Worm (Caenorhabditis elegans): ENCODE results near the gene tag-314.
A peak's percentile ranks its signal among the peaks of the same experiment; 100 is the strongest.

tag-314 gene

ce11 chrV:10466607-10467092 is 38.1 kb upstream of the tag-314 start (continued):
- TF ChIP-seq ceh-90 (tag; optimal IDR thresholded peaks at IDR 0.05) (peak; percentile 9), tlp-1 (tag; optimal IDR thresholded peaks at IDR 0.05) (no peak), ceh-63 (GFP tag; optimal IDR thresholded peaks at IDR 0.05) (no peak), mdl-1 (tag; optimal IDR thresholded peaks at IDR 0.05) (peak; percentile 90 to 99), ets-5 (GFP tag; IDR thresholded peaks at IDR 0.05) (no peak), egl-13 (tag; optimal IDR thresholded peaks at IDR 0.05) (peak; percentile 93), aly-2 (tag; optimal IDR thresholded peaks at IDR 0.05) (peak; percentile 78), lin-14 (GFP tag; optimal IDR thresholded peaks at IDR 0.05) (peak; percentile 100), snu-23 (GFP tag; optimal IDR thresholded peaks at IDR 0.05) (peak; percentile 98), pag-3 (tag; optimal IDR thresholded peaks at IDR 0.05; ENCODE audit: borderline replicate concordance, insufficient read depth) (no peak), ceh-88 (GFP tag; IDR thresholded peaks at IDR 0.05) (peak; percentile 72; the same call in 1 of the 2 replicates), hpl-2 (GFP tag; optimal IDR thresholded peaks at IDR 0.05) (peak; percentile 44), irx-1 (tag; optimal IDR thresholded peaks at IDR 0.05) (peak; percentile 84), C04F5.9 (tag; optimal IDR thresholded peaks at IDR 0.05) (peak; percentile 50), ztf-4 (tag; optimal IDR thresholded peaks at IDR 0.05) (peak; percentile 96), pax-3 (tag; optimal IDR thresholded peaks at IDR 0.05) (peak; percentile 90), unc-98 (GFP tag; IDR thresholded peaks at IDR 0.05) (no peak; the same call in 1 of the 2 replicates), ceh-82 (tag; optimal IDR thresholded peaks at IDR 0.05) (peak; percentile 93 to 95 (median 94)), fkh-8 (tag; optimal IDR thresholded peaks at IDR 0.05) (peak; percentile 99), dpl-1 (GFP tag; optimal IDR thresholded peaks at IDR 0.05) (peak; percentile 62 to 71 (median 64)), sox-4 (tag; optimal IDR thresholded peaks at IDR 0.05) (peak; percentile 80), ama-1 (optimal IDR thresholded peaks at IDR 0.05) (peak; percentile 76), grh-1 (GFP tag; IDR thresholded peaks at IDR 0.05) (peak; percentile 74), zag-1 (tag; optimal IDR thresholded peaks at IDR 0.05) (peak; percentile 93), mab-9 (GFP tag; IDR thresholded peaks at IDR 0.05) (peak; percentile 80), hlh-17 (GFP tag; optimal IDR thresholded peaks at IDR 0.05; ENCODE audit: borderline replicate concordance) (no peak), pqm-1 (tag; optimal IDR thresholded peaks at IDR 0.05) (peak; percentile 38), egl-27 (tag; optimal IDR thresholded peaks at IDR 0.05) (peak; percentile 92 to 99), xbp-1 (tag; optimal IDR thresholded peaks at IDR 0.05) (peak; percentile 86), snpc-4 (tag; optimal IDR thresholded peaks at IDR 0.05) (peak; percentile 60), unc-130 (tag; optimal IDR thresholded peaks at IDR 0.05) (peak; percentile 74), ceh-8 (GFP tag; optimal IDR thresholded peaks at IDR 0.05) (peak; percentile 77)

ce11 chrV:10465478-10465877 is 37.0 kb upstream of the tag-314 start:
- TF ChIP-seq fkh-10 (GFP tag; optimal IDR thresholded peaks at IDR 0.05) (no peak), elt-2 (tag; optimal IDR thresholded peaks at IDR 0.05) (no peak), ceh-82 (tag; optimal IDR thresholded peaks at IDR 0.05) (no peak), jun-1 (tag; optimal IDR thresholded peaks at IDR 0.05) (no peak), ceh-8 (GFP tag; optimal IDR thresholded peaks at IDR 0.05) (peak; percentile 90), sup-37 (GFP tag; optimal IDR thresholded peaks at IDR 0.05) (no peak), skn-1 (tag; optimal IDR thresholded peaks at IDR 0.05) (no peak), fkh-4 (tag; optimal IDR thresholded peaks at IDR 0.05; ENCODE audit: borderline replicate concordance) (no peak), C34B4.2 (tag; optimal IDR thresholded peaks at IDR 0.05) (no peak), vab-15 (tag; optimal IDR thresholded peaks at IDR 0.05) (no peak), efl-1 (optimal IDR thresholded peaks at IDR 0.05) (no peak), efl-1 (GFP tag; optimal IDR thresholded peaks at IDR 0.05 in 1 of 2) (peak in 1 of 2 experiments; percentile 7), hlh-17 (GFP tag; optimal IDR thresholded peaks at IDR 0.05; ENCODE audit: borderline replicate concordance) (no peak), nhr-237 (tag; optimal IDR thresholded peaks at IDR 0.05) (no peak), lir-3 (tag; optimal IDR thresholded peaks at IDR 0.05; ENCODE audit: poor library complexity) (peak; percentile 42), lin-14 (GFP tag; optimal IDR thresholded peaks at IDR 0.05) (peak; percentile 71), ama-1 (optimal IDR thresholded peaks at IDR 0.05) (no peak), ztf-11 (tag; optimal IDR thresholded peaks at IDR 0.05) (no peak), mdl-1 (tag; optimal IDR thresholded peaks at IDR 0.05) (no peak), F16B12.6 (tag; optimal IDR thresholded peaks at IDR 0.05) (no peak), ztf-4 (tag; optimal IDR thresholded peaks at IDR 0.05) (no peak), pag-3 (tag; optimal IDR thresholded peaks at IDR 0.05; ENCODE audit: borderline replicate concordance, insufficient read depth) (no peak), isw-1 (GFP tag; IDR thresholded peaks at IDR 0.05) (no peak), sox-4 (tag; optimal IDR thresholded peaks at IDR 0.05) (no peak), egl-27 (tag; optimal IDR thresholded peaks at IDR 0.05) (no peak), swsn-7 (tag; optimal IDR thresholded peaks at IDR 0.05) (peak; percentile 34), xbp-1 (tag; optimal IDR thresholded peaks at IDR 0.05) (no peak), unc-30 (tag; optimal IDR thresholded peaks at IDR 0.05) (no peak), irx-1 (tag; optimal IDR thresholded peaks at IDR 0.05) (no peak), mep-1 (tag; optimal IDR thresholded peaks at IDR 0.05) (no peak), fos-1 (tag; optimal IDR thresholded peaks at IDR 0.05) (no peak)

All from whole organism, L1 larva.